Fruit fly (Drosophila melanogaster): ENCODE results near the gene mRpL15.

DNA sequence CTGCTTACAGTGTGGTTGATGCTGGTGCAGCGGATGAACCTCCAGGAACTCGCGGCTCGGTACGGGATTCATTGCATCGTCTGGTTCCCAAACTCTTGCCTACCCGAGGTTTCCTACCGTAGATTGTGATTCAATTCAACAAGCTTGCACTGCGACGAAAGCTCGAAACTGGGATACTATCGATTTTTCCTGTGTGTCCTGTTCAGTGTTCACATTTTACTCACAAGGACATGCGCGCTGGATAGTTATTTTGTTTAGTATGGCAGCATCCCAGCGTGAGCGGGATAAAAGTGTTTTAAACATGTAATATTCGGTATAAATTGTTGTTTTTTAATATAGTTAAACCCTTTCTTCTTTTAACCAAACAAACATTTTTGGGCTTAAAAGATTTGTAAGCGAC lies 10.1 kb downstream of the mRpL15 start, which contains the start of gene CG5282:
- TF ChIP-seq h (optimal IDR thresholded peaks at IDR 0.05) = no peak
- no peak for TF ChIP-seq Myc (optimal IDR thresholded peaks at IDR 0.05)
- TF ChIP-seq Sin3A (optimal IDR thresholded peaks at IDR 0.05) = no peak
- TF ChIP-seq insv (optimal IDR thresholded peaks at IDR 0.05) = no peak

All from Kc167 (cell line).